Fruit fly (Drosophila melanogaster) whole organism: ENCODE data around the gene CG11837.

ENCODE experiments used
- CG8478 ChIP-seq: fragments of >200 bp; optimal IDR thresholded peaks from 2 replicates; lab custom pipeline; 2018; ENCODE audit warnings: inconsistent platforms
- Dll ChIP-seq: fragments of >200 bp; optimal IDR thresholded peaks from 2 replicates; lab custom pipeline; 2017
- EcR ChIP-seq, 2 experiments: fragments of >200 bp; optimal IDR thresholded peaks; 2 replicates each; lab custom pipeline; 2017; ENCODE audit warnings: missing biosample characterization in 2 of 2, missing genetic modification characterization in 2 of 2, missing genetic modification reagents in 2 of 2
- pan ChIP-seq: fragments of >200 bp; optimal IDR thresholded peaks from 2 replicates; lab custom pipeline; 2017
- psq ChIP-seq: fragments of >200 bp; optimal IDR thresholded peaks from 2 replicates; lab custom pipeline; 2017
- usp ChIP-seq: fragments of >200 bp; optimal IDR thresholded peaks from 2 replicates; lab custom pipeline; 2017; ENCODE audit warnings: missing biosample characterization, missing genetic modification characterization, mixed read lengths

Gene CG11837

dm6 chr3R:29049055-29049722 lies at the start of gene CG11837:
Gene CG11837 (plus strand): TSS chr3R:29049493.
- TF ChIP-seq pan (no peak), usp (GFP tag; lab: Kevin White, UChicago) (no peak), CG8478 (lab: Kevin White, UChicago) (no peak), psq (lab: Kevin White, UChicago) (no peak), Dll (lab: Kevin White, UChicago) (no peak), EcR (GFP tag; optimal IDR thresholded peaks at IDR 0.05; lab: Kevin White, UChicago) (no peak)

dm6 chr3R:29000001-29000400 lies 49.3 kb upstream of the CG11837 start:
- no peak for TF ChIP-seq usp (GFP tag; lab: Kevin White, UChicago)
- TF ChIP-seq pan = no peak
- TF ChIP-seq CG8478 (lab: Kevin White, UChicago) = no peak
- no peak for TF ChIP-seq EcR (GFP tag; optimal IDR thresholded peaks at IDR 0.05; lab: Kevin White, UChicago)
- TF ChIP-seq psq (lab: Kevin White, UChicago) = no peak
- TF ChIP-seq Dll (lab: Kevin White, UChicago) = no peak

- TF ChIP-seq pan (no peak), CG8478 (lab: Kevin White, UChicago) (no peak), EcR (GFP tag; optimal IDR thresholded peaks at IDR 0.05; lab: Kevin White, UChicago) (no peak), psq (lab: Kevin White, UChicago) (no peak), Dll (lab: Kevin White, UChicago) (no peak), usp (GFP tag; lab: Kevin White, UChicago) (no peak)
Measured at dm6 chr3R:29004884-29005621, 44.2 kb upstream of the CG11837 start.

- TF ChIP-seq pan (no peak), Dll (lab: Kevin White, UChicago) (no peak), usp (GFP tag; lab: Kevin White, UChicago) (no peak), CG8478 (lab: Kevin White, UChicago) (no peak), psq (lab: Kevin White, UChicago) (no peak), EcR (GFP tag; optimal IDR thresholded peaks at IDR 0.05; lab: Kevin White, UChicago) (no peak)
Measured at dm6 chr3R:29005622-29006018, 43.7 kb upstream of the CG11837 start.

- TF ChIP-seq usp (GFP tag; lab: Kevin White, UChicago) = no peak
- no peak for TF ChIP-seq EcR (GFP tag; optimal IDR thresholded peaks at IDR 0.05; lab: Kevin White, UChicago)
- no peak for TF ChIP-seq CG8478 (lab: Kevin White, UChicago)
- no peak for TF ChIP-seq Dll (lab: Kevin White, UChicago)
- no peak for TF ChIP-seq pan
- TF ChIP-seq psq (lab: Kevin White, UChicago) = no peak
Measured at dm6 chr3R:29011144-29011543, 38.1 kb upstream of the CG11837 start.

- TF ChIP-seq psq (lab: Kevin White, UChicago) = no peak
- TF ChIP-seq EcR (GFP tag; optimal IDR thresholded peaks at IDR 0.05; lab: Kevin White, UChicago) = no peak
- TF ChIP-seq Dll (lab: Kevin White, UChicago) = no peak
- TF ChIP-seq usp (GFP tag; lab: Kevin White, UChicago) = no peak
- no peak for TF ChIP-seq pan
- no peak for TF ChIP-seq CG8478 (lab: Kevin White, UChicago)
Measured at dm6 chr3R:29020366-29020765, 28.9 kb upstream of the CG11837 start, which contains the start of gene wat. Gene wat (minus strand): TSS chr3R:29020406.

- TF ChIP-seq usp (GFP tag; lab: Kevin White, UChicago) (no peak), EcR (GFP tag; optimal IDR thresholded peaks at IDR 0.05; lab: Kevin White, UChicago) (no peak), psq (lab: Kevin White, UChicago) (no peak), Dll (lab: Kevin White, UChicago) (no peak), CG8478 (lab: Kevin White, UChicago) (no peak), pan (no peak)
Measured at dm6 chr3R:29024671-29025070, 24.6 kb upstream of the CG11837 start, which contains the start of gene CG14518. Gene CG14518 (plus strand): TSS chr3R:29024971.

dm6 chr3R:29027122-29027521 lies 22.2 kb upstream of the CG11837 start, which contains the start of the genes eIF4E6 and CG1951:
Gene eIF4E6 (minus strand): TSS chr3R:29027174.
Gene CG1951 (plus strand): TSS chr3R:29027236.
- TF ChIP-seq Dll (lab: Kevin White, UChicago) (no peak), CG8478 (lab: Kevin White, UChicago) (no peak), pan (no peak), psq (lab: Kevin White, UChicago) (no peak), usp (GFP tag; lab: Kevin White, UChicago) (no peak), EcR (GFP tag; optimal IDR thresholded peaks at IDR 0.05; lab: Kevin White, UChicago) (no peak)

dm6 chr3R:29032542-29032941 lies 16.8 kb upstream of the CG11837 start, which contains the start of gene Ssl2:
Gene Ssl2 (minus strand): TSS chr3R:29032642.
- TF ChIP-seq pan (no peak), CG8478 (lab: Kevin White, UChicago) (no peak), EcR (GFP tag; optimal IDR thresholded peaks at IDR 0.05; lab: Kevin White, UChicago) (no peak), Dll (lab: Kevin White, UChicago) (no peak), psq (lab: Kevin White, UChicago) (no peak), usp (GFP tag; lab: Kevin White, UChicago) (no peak)

- TF ChIP-seq pan = no peak
- no peak for TF ChIP-seq EcR (GFP tag; optimal IDR thresholded peaks at IDR 0.05; lab: Kevin White, UChicago)
- no peak for TF ChIP-seq psq (lab: Kevin White, UChicago)
- no peak for TF ChIP-seq CG8478 (lab: Kevin White, UChicago)
- TF ChIP-seq Dll (lab: Kevin White, UChicago) = no peak
- TF ChIP-seq usp (GFP tag; lab: Kevin White, UChicago) = no peak
Measured at dm6 chr3R:29033909-29034629, 15.2 kb upstream of the CG11837 start, which contains the start of the genes beta4GalNAcTB and Cpsf100. Gene beta4GalNAcTB (minus strand): TSS chr3R:29034008. Gene Cpsf100 (plus strand): TSS chr3R:29034573.
